Worm (Caenorhabditis elegans) whole organism, L4 larva: Measurements from ENCODE around the gene ddi-1.
A peak's percentile ranks its signal among the peaks of the same experiment; 100 is the strongest.

Experiments used
- D1046.2 ChIP-seq: fragments of 200-800 bp; sonication (Bioruptor generic); IDR thresholded peaks from 2 replicates; pipeline ENCODE4 v1.3.6; 2022; ENCODE audit warnings: missing genetic modification characterization, missing compliant biosample characterization
- F10B5.3 ChIP-seq: sonication (generic microtip); optimal IDR thresholded peaks from 2 replicates; lab custom pipeline; 2016; ENCODE audit warnings: mild to moderate bottlenecking, missing genetic modification characterization, missing compliant biosample characterization
- F37D6.2 ChIP-seq: sonication (generic microtip); optimal IDR thresholded peaks from 2 replicates; lab custom pipeline; 2016; ENCODE audit warnings: mild to moderate bottlenecking, missing genetic modification characterization, missing compliant biosample characterization
- F44E2.7 ChIP-seq: fragments of 200-800 bp; sonication (Bioruptor generic); IDR thresholded peaks from 2 replicates; pipeline ENCODE4 v2.1.2; 2022; ENCODE audit warnings: missing genetic modification characterization, missing compliant biosample characterization
- R02D3.7 ChIP-seq: fragments of 150-350 bp; sonication (generic microtip); optimal IDR thresholded peaks from 3 replicates; lab custom pipeline; 2014; ENCODE audit warnings: missing biosample characterization, missing genetic modification characterization
- Y105C5A.15 ChIP-seq: fragments of 200-800 bp; sonication (Bioruptor generic); IDR thresholded peaks from 2 replicates; pipeline ENCODE4 v1.3.6; 2022; ENCODE audit warnings: missing genetic modification characterization, missing compliant biosample characterization
- Y48G9A.11 ChIP-seq: fragments of 200-800 bp; sonication (Bioruptor generic); IDR thresholded peaks from 2 replicates; pipeline ENCODE4 v1.3.6; 2022; ENCODE audit warnings: missing genetic modification reagents, missing genetic modification characterization, missing compliant biosample characterization
- Y5F2A.4 ChIP-seq: fragments of 200-800 bp; sonication (Bioruptor generic); optimal IDR thresholded peaks from 2 replicates; lab custom pipeline; 2018; ENCODE audit warnings: mild to moderate bottlenecking, missing genetic modification characterization, missing compliant biosample characterization
- ZK337.2 ChIP-seq: fragments of 200-800 bp; sonication (Bioruptor generic); IDR thresholded peaks from 2 replicates; pipeline ENCODE4 v1.3.6; 2022; ENCODE audit warnings: missing genetic modification reagents, missing genetic modification characterization, missing compliant biosample characterization
- aly-2 ChIP-seq: sonication (generic microtip); optimal IDR thresholded peaks from 2 replicates; lab custom pipeline; 2018; ENCODE audit warnings: missing biosample characterization, missing genetic modification characterization
- arid-1 ChIP-seq: fragments of 200-800 bp; sonication (Bioruptor generic); conservative IDR thresholded peaks from 2 replicates; pipeline ENCODE4 v1.3.6; 2022; ENCODE audit warnings: missing genetic modification reagents, missing genetic modification characterization, missing compliant biosample characterization
- cey-2 ChIP-seq: sonication (generic microtip); optimal IDR thresholded peaks from 3 replicates; lab custom pipeline; 2017; ENCODE audit warnings: missing genetic modification characterization, mild to moderate bottlenecking, missing compliant biosample characterization, antibody characterized with exemption, borderline replicate concordance; ENCODE audit not compliant: insufficient read depth
- ctbp-1 ChIP-seq: fragments of 200-800 bp; sonication (Bioruptor generic); IDR thresholded peaks from 2 replicates; pipeline ENCODE4 v1.3.6; 2022; ENCODE audit warnings: missing genetic modification reagents, missing genetic modification characterization, missing compliant biosample characterization
- daf-12 ChIP-seq: fragments of 150-350 bp; optimal IDR thresholded peaks from 2 replicates; lab custom pipeline; 2014; ENCODE audit warnings: missing biosample characterization, missing genetic modification reagents, missing genetic modification characterization
- dmd-6 ChIP-seq: fragments of 200-800 bp; sonication (Bioruptor generic); IDR thresholded peaks from 2 replicates; pipeline ENCODE4 v1.3.6; 2022; ENCODE audit warnings: missing genetic modification reagents, missing genetic modification characterization, missing compliant biosample characterization
- dmd-8 ChIP-seq: fragments of 200-800 bp; sonication (Bioruptor generic); IDR thresholded peaks from 2 replicates; pipeline ENCODE4 v1.3.6; 2022; ENCODE audit warnings: missing genetic modification characterization, missing compliant biosample characterization
- dmd-9 ChIP-seq: fragments of 200-800 bp; sonication (Bioruptor generic); IDR thresholded peaks from 2 replicates; pipeline ENCODE4 v1.3.6; 2022; ENCODE audit warnings: missing genetic modification reagents, missing genetic modification characterization, missing compliant biosample characterization
- dpl-1 ChIP-seq: fragments of 150-350 bp; optimal IDR thresholded peaks from 2 replicates; lab custom pipeline; 2014; ENCODE audit warnings: missing biosample characterization, missing genetic modification reagents, missing genetic modification characterization
- duxl-1 ChIP-seq: sonication (generic microtip); optimal IDR thresholded peaks from 2 replicates; lab custom pipeline; 2016; ENCODE audit warnings: mild to moderate bottlenecking, missing genetic modification characterization, moderate library complexity, missing compliant biosample characterization; ENCODE audit not compliant: poor library complexity
- fkh-10 ChIP-seq: fragments of 150-350 bp; optimal IDR thresholded peaks from 2 replicates; lab custom pipeline; 2014; ENCODE audit warnings: missing biosample characterization, missing genetic modification reagents, missing genetic modification characterization
- gei-8 ChIP-seq: fragments of 200-800 bp; sonication (Bioruptor generic); optimal IDR thresholded peaks from 2 replicates; lab custom pipeline; 2018; ENCODE audit warnings: mild to moderate bottlenecking, missing genetic modification characterization, missing compliant biosample characterization
- hif-1 ChIP-seq, 2 experiments: sonication (generic microtip); optimal IDR thresholded peaks; 2 replicates each; lab custom pipeline; 2016 to 2017; ENCODE audit warnings: missing compliant biosample characterization in 2 of 2, missing genetic modification characterization in 2 of 2, missing genetic modification reagents in 2 of 2, missing genotype in 2 of 2, mild to moderate bottlenecking in 1 of 2
- hlh-30 ChIP-seq: sonication (generic microtip); optimal IDR thresholded peaks from 2 replicates; lab custom pipeline; 2017; ENCODE audit warnings: antibody characterized with exemption, mild to moderate bottlenecking, missing genetic modification characterization, missing compliant biosample characterization; ENCODE audit not compliant: insufficient read depth
- hmg-1.1 ChIP-seq: fragments of 200-800 bp; sonication (Bioruptor generic); IDR thresholded peaks from 2 replicates; pipeline ENCODE4 v1.3.6; 2022; ENCODE audit warnings: missing genetic modification reagents, missing genetic modification characterization, missing compliant biosample characterization
- jun-1 ChIP-seq: fragments of 150-350 bp; optimal IDR thresholded peaks from 2 replicates; lab custom pipeline; 2014; ENCODE audit warnings: missing biosample characterization, missing genetic modification reagents, missing genetic modification characterization
- lin-29 ChIP-seq: fragments of 200-800 bp; sonication (Bioruptor generic); IDR thresholded peaks from 2 replicates; pipeline ENCODE4 v1.3.6; 2022; ENCODE audit warnings: missing genetic modification reagents, missing genetic modification characterization, missing compliant biosample characterization
- lin-39 ChIP-seq: fragments of 150-350 bp; optimal IDR thresholded peaks from 2 replicates; lab custom pipeline; 2014; ENCODE audit warnings: missing biosample characterization, missing genetic modification reagents, missing genetic modification characterization
- lsy-2 ChIP-seq, 2 experiments: fragments of 150-350 bp in 1 of 2; sonication (generic microtip) in 1 of 2; optimal IDR thresholded peaks; 2 replicates each; lab custom pipeline; 2014 to 2017; ENCODE audit warnings: missing biosample characterization in 2 of 2, missing genetic modification characterization in 2 of 2
- mes-2 ChIP-seq: sonication (generic microtip); optimal IDR thresholded peaks from 2 replicates; lab custom pipeline; 2016; ENCODE audit warnings: missing genotype, mild to moderate bottlenecking, missing genetic modification characterization, missing compliant biosample characterization; ENCODE audit not compliant: poor library complexity, severe bottlenecking
- nhr-10 ChIP-seq: fragments of 150-350 bp; optimal IDR thresholded peaks from 2 replicates; lab custom pipeline; 2014; ENCODE audit warnings: missing biosample characterization, missing genetic modification characterization
- nhr-237 ChIP-seq: sonication (generic microtip); optimal IDR thresholded peaks from 2 replicates; lab custom pipeline; 2017; ENCODE audit warnings: missing biosample characterization, missing genetic modification characterization
- nhr-28 ChIP-seq: fragments of 150-350 bp; optimal IDR thresholded peaks from 2 replicates; lab custom pipeline; 2014; ENCODE audit warnings: missing biosample characterization, missing genetic modification characterization
- nhr-48 ChIP-seq: sonication (generic microtip); optimal IDR thresholded peaks from 2 replicates; lab custom pipeline; 2016; ENCODE audit warnings: mild to moderate bottlenecking, missing genetic modification characterization, missing compliant biosample characterization
- nhr-77 ChIP-seq: fragments of 150-350 bp; optimal IDR thresholded peaks from 2 replicates; lab custom pipeline; 2014; ENCODE audit warnings: missing biosample characterization, missing genetic modification characterization
- sdz-12 ChIP-seq: fragments of 200-800 bp; sonication (Bioruptor generic); optimal IDR thresholded peaks from 2 replicates; lab custom pipeline; 2018; ENCODE audit warnings: mild to moderate bottlenecking, missing genetic modification characterization, missing compliant biosample characterization
- set-16 ChIP-seq: fragments of 200-800 bp; sonication (Bioruptor generic); IDR thresholded peaks from 2 replicates; pipeline ENCODE4 v1.3.6; 2022; ENCODE audit warnings: missing genetic modification reagents, missing genetic modification characterization, missing compliant biosample characterization
- snpc-1.2 ChIP-seq: fragments of 200-800 bp; sonication (Bioruptor generic); IDR thresholded peaks from 2 replicates; pipeline ENCODE4 v1.3.6; 2022; ENCODE audit warnings: missing genetic modification reagents, missing genetic modification characterization, missing compliant biosample characterization
- spr-1 ChIP-seq: sonication (generic microtip); optimal IDR thresholded peaks from 2 replicates; lab custom pipeline; 2016; ENCODE audit warnings: mild to moderate bottlenecking, missing genetic modification characterization, missing compliant biosample characterization
- spr-3 ChIP-seq: fragments of 200-800 bp; sonication (Bioruptor generic); optimal IDR thresholded peaks from 2 replicates; lab custom pipeline; 2018; ENCODE audit warnings: mild to moderate bottlenecking, missing genetic modification characterization, missing compliant biosample characterization
- tag-97 ChIP-seq: fragments of 200-800 bp; sonication (Bioruptor generic); IDR thresholded peaks from 2 replicates; pipeline ENCODE4 v1.3.6; 2022; ENCODE audit warnings: missing genetic modification characterization, missing compliant biosample characterization
- tra-1 ChIP-seq: fragments of 200-800 bp; sonication (Bioruptor generic); IDR thresholded peaks from 2 replicates; pipeline ENCODE4 v1.3.6; 2022; ENCODE audit warnings: missing genetic modification reagents, missing genetic modification characterization, missing compliant biosample characterization
- unc-130 ChIP-seq: sonication (generic microtip); optimal IDR thresholded peaks from 2 replicates; lab custom pipeline; 2016; ENCODE audit warnings: missing genetic modification reagents, missing genetic modification characterization, missing compliant biosample characterization
- unc-39 ChIP-seq: sonication (generic microtip); optimal IDR thresholded peaks from 2 replicates; lab custom pipeline; 2017; ENCODE audit warnings: missing biosample characterization, missing genetic modification characterization
- unc-62 ChIP-seq, 3 experiments: fragments of 150-350 bp in 1 of 3; sonication (generic microtip); optimal IDR thresholded peaks in 2 of 3; peaks in 1 of 3; 1 replicate in 1 of 3; 2 replicates in 2 of 3; lab custom pipeline; 2014 to 2017; ENCODE audit warnings: missing biosample characterization in 3 of 3, missing genetic modification characterization in 3 of 3, missing genetic modification reagents in 3 of 3, missing genotype in 1 of 3
- zfp-2 ChIP-seq: sonication (generic microtip); optimal IDR thresholded peaks from 2 replicates; lab custom pipeline; 2016; ENCODE audit warnings: mild to moderate bottlenecking, missing genetic modification characterization, missing compliant biosample characterization
- zip-11 ChIP-seq: fragments of 200-800 bp; sonication (Bioruptor generic); IDR thresholded peaks from 2 replicates; pipeline ENCODE4 v1.3.6; 2022; ENCODE audit warnings: missing genetic modification characterization, missing compliant biosample characterization

The ddi-1 gene

DNA sequence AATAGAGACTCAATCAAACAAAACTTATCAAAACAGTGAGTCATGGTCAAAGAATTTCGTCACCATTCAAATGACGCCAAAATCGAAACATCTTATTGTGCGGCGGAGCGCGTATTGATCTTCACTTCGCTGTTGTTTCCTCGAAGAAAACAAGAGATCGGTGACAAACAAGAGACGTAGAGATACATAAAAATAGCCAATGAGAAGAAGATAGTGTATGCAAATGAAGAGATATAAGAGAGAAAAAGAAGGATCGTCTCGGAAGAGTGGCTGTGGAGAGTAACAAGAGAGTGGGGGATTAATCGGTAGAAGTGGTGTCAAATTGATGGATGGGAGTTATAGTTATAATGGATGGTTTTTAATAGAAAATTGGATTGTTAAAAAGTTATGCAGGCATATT, 47.9 kb upstream of the ddi-1 start (continued):
- TF ChIP-seq gei-8 (GFP tag; lab: Kevin White, UChicago) (no peak), tra-1 (GFP tag; lab: Robert Waterston, UW) (no peak), spr-1 (tag; lab: Kevin White, UChicago) (no peak), dmd-9 (GFP tag; lab: Robert Waterston, UW) (no peak), D1046.2 (GFP tag; lab: Robert Waterston, UW) (no peak), zfp-2 (tag; lab: Kevin White, UChicago) (no peak), arid-1 (GFP tag; lab: Robert Waterston, UW) (no peak), jun-1 (tag; lab: Kevin White, UChicago) (no peak), F37D6.2 (tag; lab: Kevin White, UChicago) (no peak), duxl-1 (no peak), cey-2 (no peak), nhr-28 (tag; lab: Kevin White, UChicago) (no peak), Y48G9A.11 (GFP tag; lab: Robert Waterston, UW) (no peak), unc-62 (GFP tag; optimal IDR thresholded peaks at IDR 0.05 in 1 of 2; lab: Kevin White, UChicago) (no peak), unc-62 (tag; optimal IDR thresholded peaks at IDR 0.05; lab: Kevin White, UChicago) (no peak), dpl-1 (GFP tag; lab: Kevin White, UChicago) (peak; percentile 6), hif-1 (tag; optimal IDR thresholded peaks at IDR 0.05; lab: Kevin White, UChicago) (no peak), nhr-77 (tag; lab: Kevin White, UChicago) (no peak), mes-2 (tag; lab: Kevin White, UChicago) (no peak), hlh-30 (tag; lab: Kevin White, UChicago) (peak; percentile 9), nhr-48 (tag; lab: Kevin White, UChicago) (no peak), ZK337.2 (GFP tag; lab: Robert Waterston, UW) (no peak), lsy-2 (tag; optimal IDR thresholded peaks at IDR 0.05; lab: Kevin White, UChicago) (peak in 1 of 2 experiments; percentile 64), aly-2 (tag; lab: Kevin White, UChicago) (no peak), lin-29 (GFP tag; lab: Robert Waterston, UW) (no peak), set-16 (GFP tag; lab: Robert Waterston, UW) (no peak), nhr-237 (no peak), tag-97 (GFP tag; lab: Robert Waterston, UW) (no peak)

DNA sequence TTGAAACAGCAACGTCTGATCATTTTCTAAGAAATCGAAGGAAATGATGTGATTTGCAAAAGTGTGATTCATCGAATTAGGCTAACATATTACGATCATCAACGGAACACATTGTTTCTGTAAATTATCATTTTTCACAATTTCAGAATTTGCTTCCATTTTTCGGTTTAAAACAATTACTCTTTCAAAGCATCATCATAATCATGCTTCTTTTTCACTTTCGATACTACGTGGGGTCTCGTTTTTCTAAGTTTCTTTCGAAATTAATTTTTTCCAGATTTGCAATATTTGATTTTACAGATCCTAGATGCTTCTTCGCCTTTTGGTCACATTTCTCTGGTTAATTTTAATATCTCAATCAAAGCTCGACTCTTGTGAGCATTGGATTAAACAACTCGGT, 42.4 kb upstream of the ddi-1 start, which contains the start of gene tyr-6:
tyr-6 (plus strand) TSS at position 301 of the 400 bp plus-strand sequence.
- TF ChIP-seq unc-39 (tag; lab: Kevin White, UChicago), result no peak
- no peak for TF ChIP-seq hmg-1.1
- no peak for TF ChIP-seq zfp-2 (tag; lab: Kevin White, UChicago)
- no peak for TF ChIP-seq set-16 (GFP tag; lab: Robert Waterston, UW)
- no peak for TF ChIP-seq unc-62 (GFP tag; optimal IDR thresholded peaks at IDR 0.05 in 1 of 2; lab: Kevin White, UChicago)
- no peak for TF ChIP-seq unc-62 (tag; optimal IDR thresholded peaks at IDR 0.05; lab: Kevin White, UChicago)
- no peak for TF ChIP-seq Y105C5A.15 (GFP tag; lab: Robert Waterston, UW)
- TF ChIP-seq nhr-28 (tag; lab: Kevin White, UChicago), result no peak
- no peak for TF ChIP-seq dmd-6 (GFP tag; lab: Robert Waterston, UW)

DNA sequence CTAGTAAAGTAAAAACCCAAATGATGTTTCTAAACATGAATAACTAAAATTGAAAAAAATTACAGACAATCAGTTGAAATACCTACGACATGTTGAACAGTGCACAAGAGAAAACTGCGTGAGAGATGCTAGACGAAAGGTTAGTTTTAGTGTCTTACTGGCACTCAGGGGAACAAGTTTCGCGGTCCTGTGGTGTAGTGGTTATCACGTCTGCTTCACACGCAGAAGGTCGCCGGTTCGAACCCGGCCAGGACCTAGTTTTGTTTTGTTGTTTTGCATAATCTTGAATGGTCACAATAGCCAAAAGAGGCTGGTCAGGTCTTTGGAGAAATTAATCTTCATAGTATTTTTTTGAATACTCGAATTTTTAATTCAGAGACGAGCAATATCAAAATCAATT, 41.7 kb upstream of the ddi-1 start:
- TF ChIP-seq ctbp-1 (GFP tag; lab: Robert Waterston, UW), result peak; percentile 66; the same call in 1 of the 2 replicates
- TF ChIP-seq unc-130 (GFP tag; lab: Kevin White, UChicago), result peak; percentile 30
- TF ChIP-seq Y5F2A.4 (GFP tag; lab: Kevin White, UChicago), result peak; percentile 13
- TF ChIP-seq fkh-10, result no peak
- no peak for TF ChIP-seq F44E2.7 (GFP tag; lab: Robert Waterston, UW)
- TF ChIP-seq nhr-77 (tag; lab: Kevin White, UChicago), result peak; percentile 32
- no peak for TF ChIP-seq sdz-12 (GFP tag; lab: Kevin White, UChicago)
- TF ChIP-seq daf-12 (tag; lab: Kevin White, UChicago), result no peak
- 0 out of 2 replicates have a peak, but pooled peaks have one; percentile 41 for TF ChIP-seq zip-11 (GFP tag; lab: Robert Waterston, UW)
- no peak for TF ChIP-seq nhr-10 (tag; lab: Kevin White, UChicago)
- no peak for TF ChIP-seq R02D3.7
- peak; percentile 74 for TF ChIP-seq hmg-1.1
- peak; percentile 90 for TF ChIP-seq dmd-8
- peak; percentile 36 for TF ChIP-seq hlh-30 (tag; lab: Kevin White, UChicago)
- no peak for TF ChIP-seq spr-3 (GFP tag; lab: Kevin White, UChicago)
- no peak for TF ChIP-seq F10B5.3 (tag; lab: Kevin White, UChicago)
- peak; percentile 54 for TF ChIP-seq spr-1 (tag; lab: Kevin White, UChicago)
- no peak for TF ChIP-seq lin-39
- TF ChIP-seq snpc-1.2 (GFP tag; lab: Robert Waterston, UW), result peak; percentile 99
- TF ChIP-seq cey-2, result no peak
- peak in 1 of 2 experiments; percentile 12 for TF ChIP-seq hif-1 (tag; optimal IDR thresholded peaks at IDR 0.05; lab: Kevin White, UChicago)
